Worm (Caenorhabditis elegans): ENCODE measurements around the gene Y73B6BL.270.

DNA sequence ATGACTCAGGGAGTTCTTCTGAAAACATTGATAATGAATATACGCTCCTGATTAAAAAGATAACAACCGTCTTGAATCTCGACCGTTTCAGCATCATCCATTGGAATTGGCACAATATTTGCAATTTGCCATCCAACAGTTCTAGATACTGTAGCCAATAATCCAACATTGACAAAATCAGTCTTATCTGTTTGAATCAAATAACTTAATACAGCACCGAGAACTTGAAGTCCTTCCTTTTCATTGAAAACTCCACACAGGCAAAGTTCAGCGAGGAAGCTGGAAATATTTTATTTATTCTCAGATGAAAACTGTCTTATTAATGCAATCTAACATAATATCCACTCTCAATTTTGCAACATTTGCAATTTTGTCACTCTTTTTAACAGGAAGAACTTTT is 7.1 kb downstream of the Y73B6BL.270 start:
- TF ChIP-seq nhr-21 (tag; optimal IDR thresholded peaks at IDR 0.05), result no peak
- no peak for TF ChIP-seq dmd-4 (tag; optimal IDR thresholded peaks at IDR 0.05)
- TF ChIP-seq snpc-4 (tag; optimal IDR thresholded peaks at IDR 0.05), result no peak
- no peak for TF ChIP-seq nhr-12 (tag; optimal IDR thresholded peaks at IDR 0.05)
- no peak for TF ChIP-seq lsy-2 (tag; optimal IDR thresholded peaks at IDR 0.05)
- no peak for TF ChIP-seq elt-3 (tag; optimal IDR thresholded peaks at IDR 0.05)
- no peak for TF ChIP-seq nhr-6 (tag; optimal IDR thresholded peaks at IDR 0.05)
- TF ChIP-seq ZK546.5 (tag; optimal IDR thresholded peaks at IDR 0.05), result no peak
- no peak for TF ChIP-seq nhr-237 (tag; optimal IDR thresholded peaks at IDR 0.05)

Data from whole organism, L2 larva.